Worm (Caenorhabditis elegans) whole organism, L2 larva: ENCODE data around the gene M163.11.

Experiments
- C34F6.9 ChIP-seq: fragments of 150-350 bp; optimal IDR thresholded peaks from 2 replicates; lab custom pipeline; 2014; ENCODE audit warnings: missing biosample characterization, missing genetic modification characterization
- F13H6.1 ChIP-seq: sonication (generic microtip); optimal IDR thresholded peaks from 2 replicates; lab custom pipeline; 2016; ENCODE audit warnings: missing genetic modification characterization, missing compliant biosample characterization
- R02D3.7 ChIP-seq: fragments of 150-350 bp; optimal IDR thresholded peaks from 2 replicates; lab custom pipeline; 2014; ENCODE audit warnings: missing biosample characterization, missing genetic modification characterization
- Y55F3AM.14 ChIP-seq: fragments of 200-800 bp; sonication (Bioruptor generic); optimal IDR thresholded peaks from 2 replicates; lab custom pipeline; 2018; ENCODE audit warnings: mild to moderate bottlenecking, missing genetic modification characterization, missing compliant biosample characterization
- alr-1 ChIP-seq: fragments of 150-350 bp; optimal IDR thresholded peaks from 2 replicates; lab custom pipeline; 2014; ENCODE audit warnings: missing biosample characterization, missing genetic modification characterization
- aly-2 ChIP-seq: fragments of 150-350 bp; optimal IDR thresholded peaks from 2 replicates; lab custom pipeline; 2014; ENCODE audit warnings: missing biosample characterization, missing genetic modification characterization
- ama-1 ChIP-seq: fragments of 150-350 bp; optimal IDR thresholded peaks from 2 replicates; lab custom pipeline; 2018; ENCODE audit warnings: inconsistent platforms
- blmp-1 ChIP-seq: sonication (generic microtip); optimal IDR thresholded peaks from 2 replicates; lab custom pipeline; 2017; ENCODE audit warnings: missing genetic modification characterization, mild to moderate bottlenecking, missing compliant biosample characterization, antibody characterized with exemption, moderate library complexity; ENCODE audit not compliant: insufficient read depth
- ceh-16 ChIP-seq: fragments of 150-350 bp; optimal IDR thresholded peaks from 2 replicates; lab custom pipeline; 2014; ENCODE audit warnings: missing biosample characterization, missing genetic modification characterization
- ceh-82 ChIP-seq: fragments of 150-350 bp; optimal IDR thresholded peaks from 2 replicates; lab custom pipeline; 2014; ENCODE audit warnings: missing biosample characterization, missing genetic modification characterization
- crh-2 ChIP-seq: sonication (generic microtip); optimal IDR thresholded peaks from 2 replicates; lab custom pipeline; 2017; ENCODE audit warnings: missing biosample characterization, missing genetic modification characterization
- dmd-4 ChIP-seq: sonication (generic microtip); optimal IDR thresholded peaks from 2 replicates; lab custom pipeline; 2017; ENCODE audit warnings: missing biosample characterization, missing genetic modification characterization
- egl-27 ChIP-seq: sonication (generic microtip); optimal IDR thresholded peaks from 3 replicates; lab custom pipeline; 2017; ENCODE audit warnings: missing biosample characterization, missing genetic modification reagents, missing genetic modification characterization
- fos-1 ChIP-seq: fragments of 150-350 bp; optimal IDR thresholded peaks from 2 replicates; lab custom pipeline; 2014; ENCODE audit warnings: missing biosample characterization, missing genetic modification characterization
- gmeb-1 ChIP-seq: fragments of 150-350 bp; optimal IDR thresholded peaks from 2 replicates; lab custom pipeline; 2014; ENCODE audit warnings: missing biosample characterization, missing genetic modification characterization
- lin-11 ChIP-seq: fragments of 150-350 bp; sonication (generic microtip); optimal IDR thresholded peaks from 2 replicates; lab custom pipeline; 2014; ENCODE audit warnings: missing biosample characterization, missing genetic modification characterization, inconsistent platforms, mixed read lengths
- lin-13 ChIP-seq: fragments of 150-350 bp; optimal IDR thresholded peaks from 2 replicates; lab custom pipeline; 2014; ENCODE audit warnings: missing biosample characterization, missing genetic modification reagents, missing genetic modification characterization
- lin-39 ChIP-seq: fragments of 150-350 bp; optimal IDR thresholded peaks from 2 replicates; lab custom pipeline; 2014; ENCODE audit warnings: missing biosample characterization, missing genetic modification reagents, missing genetic modification characterization
- lsy-2 ChIP-seq, 2 experiments: fragments of 150-350 bp in 1 of 2; sonication (generic microtip) in 1 of 2; optimal IDR thresholded peaks; 2 replicates each; lab custom pipeline; 2014 to 2017; ENCODE audit warnings: missing biosample characterization in 2 of 2, missing genetic modification characterization in 2 of 2
- mab-5 ChIP-seq: fragments of 150-350 bp; optimal IDR thresholded peaks from 2 replicates; lab custom pipeline; 2014; ENCODE audit warnings: missing biosample characterization, missing genetic modification characterization
- mdl-1 ChIP-seq, 2 experiments: fragments of 150-350 bp in 1 of 2; sonication (generic microtip) in 1 of 2; optimal IDR thresholded peaks; 2 replicates each; lab custom pipeline; 2017; ENCODE audit warnings: missing biosample characterization in 2 of 2, missing genetic modification characterization in 2 of 2
- nhr-10 ChIP-seq: sonication (generic microtip); optimal IDR thresholded peaks from 2 replicates; lab custom pipeline; 2017; ENCODE audit warnings: missing biosample characterization, missing genetic modification characterization
- nhr-11 ChIP-seq: fragments of 150-350 bp; optimal IDR thresholded peaks from 2 replicates; lab custom pipeline; 2014; ENCODE audit warnings: missing biosample characterization, missing genetic modification characterization
- nhr-12 ChIP-seq: fragments of 150-350 bp; optimal IDR thresholded peaks from 2 replicates; lab custom pipeline; 2014; ENCODE audit warnings: missing biosample characterization, missing genetic modification characterization
- nhr-129 ChIP-seq: fragments of 150-350 bp; optimal IDR thresholded peaks from 2 replicates; lab custom pipeline; 2014; ENCODE audit warnings: missing biosample characterization, missing genetic modification characterization
- nhr-21 ChIP-seq: fragments of 150-350 bp; optimal IDR thresholded peaks from 2 replicates; lab custom pipeline; 2014; ENCODE audit warnings: missing biosample characterization, missing genetic modification characterization
- nhr-237 ChIP-seq: fragments of 150-350 bp; optimal IDR thresholded peaks from 2 replicates; lab custom pipeline; 2014; ENCODE audit warnings: missing biosample characterization, missing genetic modification characterization
- nhr-25 ChIP-seq: fragments of 150-350 bp; sonication (generic microtip); optimal IDR thresholded peaks from 3 replicates; lab custom pipeline; 2014; ENCODE audit warnings: missing biosample characterization, missing genetic modification characterization
- peb-1 ChIP-seq: fragments of 150-350 bp; optimal IDR thresholded peaks from 2 replicates; lab custom pipeline; 2014; ENCODE audit warnings: missing biosample characterization, missing genetic modification characterization
- sem-4 ChIP-seq: fragments of 150-350 bp; optimal IDR thresholded peaks from 2 replicates; lab custom pipeline; 2014; ENCODE audit warnings: missing biosample characterization, missing genetic modification reagents, missing genetic modification characterization
- skn-1 ChIP-seq: sonication (generic microtip); optimal IDR thresholded peaks from 2 replicates; lab custom pipeline; 2017; ENCODE audit warnings: missing biosample characterization, missing genetic modification characterization
- sma-3 ChIP-seq: sonication (generic microtip); optimal IDR thresholded peaks from 2 replicates; lab custom pipeline; 2016; ENCODE audit warnings: missing genetic modification reagents, missing genetic modification characterization, missing compliant biosample characterization
- sma-9 ChIP-seq, 2 experiments: fragments of 150-350 bp in 1 of 2; sonication (generic microtip) in 1 of 2; optimal IDR thresholded peaks; 2 replicates each; lab custom pipeline; 2014 to 2016; ENCODE audit warnings: missing genetic modification characterization in 2 of 2, mild to moderate bottlenecking in 1 of 2, missing biosample characterization in 1 of 2, missing compliant biosample characterization in 1 of 2, missing genetic modification reagents in 1 of 2, moderate library complexity in 1 of 2
- unc-39 ChIP-seq: fragments of 150-350 bp; optimal IDR thresholded peaks from 2 replicates; lab custom pipeline; 2014; ENCODE audit warnings: missing biosample characterization, missing genetic modification characterization
- unc-55 ChIP-seq: fragments of 150-350 bp; sonication (generic microtip); optimal IDR thresholded peaks from 3 replicates; lab custom pipeline; 2014; ENCODE audit warnings: missing biosample characterization, missing genetic modification reagents, missing genetic modification characterization
- unc-62 ChIP-seq: fragments of 150-350 bp; optimal IDR thresholded peaks from 2 replicates; lab custom pipeline; 2014; ENCODE audit warnings: missing biosample characterization, missing genetic modification reagents, missing genetic modification characterization
- zag-1 ChIP-seq: fragments of 150-350 bp; optimal IDR thresholded peaks from 2 replicates; lab custom pipeline; 2014; ENCODE audit warnings: missing biosample characterization, missing genetic modification characterization
- ztf-1 ChIP-seq: fragments of 200-800 bp; sonication (Bioruptor generic); conservative IDR thresholded peaks from 2 replicates; pipeline ENCODE4 v1.3.6; 2022; ENCODE audit warnings: missing genetic modification characterization, missing compliant biosample characterization
- ztf-11 ChIP-seq: sonication (generic microtip); optimal IDR thresholded peaks from 2 replicates; lab custom pipeline; 2017; ENCODE audit warnings: missing biosample characterization, missing genetic modification characterization
- ztf-4 ChIP-seq: fragments of 150-350 bp; optimal IDR thresholded peaks from 2 replicates; lab custom pipeline; 2014; ENCODE audit warnings: missing biosample characterization, missing genetic modification characterization

The M163.11 gene

DNA sequence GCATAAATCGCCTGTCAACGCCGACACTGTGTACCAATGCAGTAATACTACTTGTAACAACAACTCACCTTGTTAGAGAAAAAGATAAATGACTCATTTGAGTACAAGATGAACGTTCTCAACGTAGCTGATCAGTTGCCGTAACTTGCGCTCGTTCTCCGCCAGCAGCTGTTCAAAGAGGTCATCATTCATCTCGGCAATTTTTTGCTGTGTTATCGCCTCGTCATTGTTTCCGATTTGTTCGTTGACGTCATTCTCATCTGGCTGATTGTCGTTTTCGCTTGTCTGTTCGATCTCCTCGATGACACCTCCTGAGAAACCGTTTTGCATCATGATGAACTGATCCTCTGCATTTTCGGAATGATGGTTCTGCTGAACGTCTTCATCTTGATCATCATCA is 24.1 kb downstream of the M163.11 start (continued):
- TF ChIP-seq mab-5 (tag; lab: Kevin White, UChicago) = peak; percentile 23
- peak; percentile 63 for TF ChIP-seq sma-3 (GFP tag; lab: Kevin White, UChicago)
- no peak for TF ChIP-seq nhr-12 (tag; lab: Kevin White, UChicago)
- no peak for TF ChIP-seq ztf-11 (tag; lab: Kevin White, UChicago)
- TF ChIP-seq Y55F3AM.14 = no peak
- TF ChIP-seq dmd-4 (tag; lab: Kevin White, UChicago) = no peak
- TF ChIP-seq lin-39 (tag; lab: Kevin White, UChicago) = no peak
- peak; percentile 20 for TF ChIP-seq fos-1 (tag; lab: Kevin White, UChicago)
- no peak for TF ChIP-seq nhr-10 (tag; lab: Kevin White, UChicago)
- no peak for TF ChIP-seq unc-55 (GFP tag; lab: Kevin White, UChicago)
- TF ChIP-seq ztf-4 (tag; lab: Kevin White, UChicago) = no peak
- TF ChIP-seq F13H6.1 = peak; percentile 69
- TF ChIP-seq aly-2 = no peak
- TF ChIP-seq lin-11 (tag; lab: Kevin White, UChicago) = no peak
- TF ChIP-seq lin-13 (GFP tag; lab: Kevin White, UChicago) = no peak
- no peak for TF ChIP-seq ztf-1

DNA sequence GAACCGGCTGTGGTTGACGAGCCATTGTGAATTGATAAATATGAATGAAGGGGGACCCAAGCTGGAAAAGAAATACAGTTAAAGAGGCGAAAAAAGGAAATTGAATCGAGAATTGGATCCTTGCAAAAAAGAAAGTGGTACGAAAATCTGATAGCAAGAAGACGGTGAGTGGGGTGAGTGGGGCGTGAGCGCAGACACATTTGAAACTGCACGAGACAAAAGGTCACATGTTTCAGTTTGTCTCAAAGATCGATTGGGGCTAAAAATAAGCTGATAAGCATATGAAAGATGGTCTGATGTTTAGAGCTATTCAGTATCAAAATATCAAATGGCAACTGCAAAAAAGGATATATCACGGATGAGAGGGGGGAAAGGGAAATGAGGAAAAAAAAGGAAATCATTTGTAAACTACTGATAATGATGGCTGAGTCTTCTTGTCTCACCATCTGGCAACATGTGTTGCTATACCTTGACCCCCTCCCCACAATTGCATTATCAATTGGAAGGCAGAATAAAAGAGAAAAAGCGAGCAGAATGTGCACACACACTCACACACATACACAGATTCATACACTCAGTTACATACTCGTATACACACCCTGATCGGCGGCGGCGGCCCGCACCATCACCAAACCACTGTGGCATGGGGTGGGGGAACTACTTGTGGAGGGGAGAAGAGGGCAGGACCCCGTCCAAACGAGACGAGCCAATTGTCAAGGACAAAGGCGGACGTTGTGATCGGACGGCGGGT is 24.8 kb downstream of the M163.11 start, which contains the start of gene M163.1:
TSS of gene M163.1 (minus strand) at position 25 of the 751 bp plus-strand sequence.
- TF ChIP-seq nhr-237 (tag; lab: Kevin White, UChicago) (no peak), ztf-4 (tag; lab: Kevin White, UChicago) (no peak), peb-1 (tag; lab: Kevin White, UChicago) (no peak), unc-39 (tag; lab: Kevin White, UChicago) (no peak), F13H6.1 (peak; percentile 27), fos-1 (tag; lab: Kevin White, UChicago) (peak; percentile 39), sma-9 (GFP tag; optimal IDR thresholded peaks at IDR 0.05; lab: Kevin White, UChicago) (peak; percentile 6), sma-9 (tag; optimal IDR thresholded peaks at IDR 0.05; lab: Kevin White, UChicago) (no peak), sma-3 (GFP tag; lab: Kevin White, UChicago) (no peak), ceh-82 (no peak), zag-1 (tag; lab: Kevin White, UChicago) (no peak), nhr-11 (no peak), nhr-21 (tag; lab: Kevin White, UChicago) (no peak), ztf-11 (tag; lab: Kevin White, UChicago) (no peak), ceh-16 (tag; lab: Kevin White, UChicago) (peak; percentile 71), mab-5 (tag; lab: Kevin White, UChicago) (no peak)

DNA sequence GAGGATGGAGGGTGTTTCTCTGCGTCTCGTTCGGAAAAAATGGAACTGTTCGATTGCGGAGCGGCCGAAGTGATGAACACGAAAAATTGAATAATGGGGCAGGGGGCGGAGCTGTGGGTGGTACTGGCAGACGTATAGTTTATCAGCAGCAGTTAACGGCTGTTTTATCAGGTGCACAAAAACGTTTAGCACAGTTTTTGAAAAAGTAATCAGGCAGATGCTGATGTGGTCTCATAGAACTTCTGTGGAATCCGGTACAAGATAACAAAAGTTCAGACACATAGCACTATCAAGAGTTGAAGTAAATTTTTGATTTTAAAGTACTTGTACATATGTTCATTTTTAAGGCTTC is 25.3 kb downstream of the M163.11 start:
- no peak for TF ChIP-seq sma-3 (GFP tag; lab: Kevin White, UChicago)
- TF ChIP-seq skn-1 (tag; lab: Kevin White, UChicago) = no peak
- peak; percentile 13 for TF ChIP-seq fos-1 (tag; lab: Kevin White, UChicago)
- TF ChIP-seq sem-4 (tag; lab: Kevin White, UChicago) = no peak
- TF ChIP-seq Y55F3AM.14 = peak; percentile 11
- TF ChIP-seq ama-1 (lab: Kevin White, UChicago) = no peak
- TF ChIP-seq aly-2 = no peak
- TF ChIP-seq R02D3.7 = no peak
- no peak for TF ChIP-seq unc-62 (GFP tag; lab: Kevin White, UChicago)
- peak; percentile 60 for TF ChIP-seq sma-9 (GFP tag; optimal IDR thresholded peaks at IDR 0.05; lab: Kevin White, UChicago)
- no peak for TF ChIP-seq sma-9 (tag; optimal IDR thresholded peaks at IDR 0.05; lab: Kevin White, UChicago)
- TF ChIP-seq, all 48 proteins: peak for 3

DNA sequence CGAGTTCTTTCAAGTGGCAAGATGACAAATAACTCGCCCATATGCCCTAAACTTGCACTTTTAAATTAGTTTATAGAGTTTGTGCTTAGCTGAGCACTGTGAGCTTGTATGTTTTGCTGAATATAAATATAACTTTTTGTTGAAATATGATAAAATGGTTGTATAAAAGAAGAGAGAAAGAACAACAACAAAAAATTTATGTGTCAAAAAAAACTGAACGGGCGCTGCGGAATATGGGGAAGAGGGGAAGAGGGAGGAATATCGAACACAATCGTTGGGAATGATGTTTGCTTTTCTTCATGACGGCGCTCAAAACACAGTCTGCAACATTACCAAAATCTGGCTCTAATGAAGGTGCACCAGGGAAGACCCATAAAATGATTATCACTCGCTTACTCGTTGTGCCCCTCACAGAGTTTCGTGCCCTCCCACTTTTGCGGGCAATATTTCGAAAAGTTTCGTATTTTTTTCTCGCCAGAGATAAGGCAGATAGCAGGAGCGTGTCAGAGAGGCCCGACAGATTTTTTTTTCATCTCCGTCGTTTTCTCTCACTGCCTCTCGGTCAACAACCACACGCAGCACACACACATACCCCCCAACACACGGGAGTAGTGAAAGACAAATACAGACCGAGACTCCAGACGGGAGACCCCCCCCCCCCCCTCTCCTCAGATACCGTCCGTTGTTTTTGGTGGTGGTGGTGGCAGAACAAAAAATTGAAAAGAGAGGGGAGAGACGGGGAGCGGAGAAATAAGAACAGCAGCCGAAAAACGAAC is 26.6 kb downstream of the M163.11 start:
- no peak for TF ChIP-seq skn-1 (tag; lab: Kevin White, UChicago)
- TF ChIP-seq gmeb-1 = peak; percentile 51
- peak; percentile 61 for TF ChIP-seq C34F6.9
- TF ChIP-seq nhr-237 (tag; lab: Kevin White, UChicago) = no peak
- TF ChIP-seq mdl-1 (tag; optimal IDR thresholded peaks at IDR 0.05; lab: Kevin White, UChicago) = no peak
- no peak for TF ChIP-seq R02D3.7
- peak; percentile 44 for TF ChIP-seq blmp-1 (tag; lab: Kevin White, UChicago)
- peak; percentile 62 for TF ChIP-seq nhr-25 (tag; lab: Kevin White, UChicago)
- peak; percentile 20 for TF ChIP-seq crh-2
- TF ChIP-seq sem-4 (tag; lab: Kevin White, UChicago) = no peak
- TF ChIP-seq lsy-2 (tag; optimal IDR thresholded peaks at IDR 0.05; lab: Kevin White, UChicago) = peak in 1 of 2 experiments; percentile 30
- TF ChIP-seq nhr-129 (tag; lab: Kevin White, UChicago) = peak; percentile 66
- no peak for TF ChIP-seq alr-1
- no peak for TF ChIP-seq mab-5 (tag; lab: Kevin White, UChicago)
- peak; percentile 92 for TF ChIP-seq fos-1 (tag; lab: Kevin White, UChicago)
- TF ChIP-seq sma-9 (GFP tag; optimal IDR thresholded peaks at IDR 0.05; lab: Kevin White, UChicago) = peak; percentile 83
- peak; percentile 5 for TF ChIP-seq sma-9 (tag; optimal IDR thresholded peaks at IDR 0.05; lab: Kevin White, UChicago)
- peak; percentile 84 for TF ChIP-seq F13H6.1
- TF ChIP-seq ama-1 (lab: Kevin White, UChicago) = no peak
- peak; percentile 43 for TF ChIP-seq egl-27 (tag; lab: Kevin White, UChicago)
- peak; percentile 24 for TF ChIP-seq sma-3 (GFP tag; lab: Kevin White, UChicago)
